Fruit fly (Drosophila melanogaster): Measurements from ENCODE around the gene CG31948.
A peak's percentile ranks its signal among the peaks of the same experiment; 100 is the strongest.

dm6 chr2L:2427384-2428208 lies 11.1 kb upstream of the CG31948 start:
- peak; percentile 38; the same call in 2 of the 3 replicates for TF ChIP-seq CG6163 (GFP tag; IDR thresholded peaks at IDR 0.05)
- no peak for TF ChIP-seq Ets21C (GFP tag; optimal IDR thresholded peaks at IDR 0.05)
- TF ChIP-seq achi (GFP tag; optimal IDR thresholded peaks at IDR 0.05) = no peak
- no peak for TF ChIP-seq lz (GFP tag; optimal IDR thresholded peaks at IDR 0.05)
- no peak for TF ChIP-seq Lpt (GFP tag; optimal IDR thresholded peaks at IDR 0.05)
- no peak for TF ChIP-seq Hr4 (GFP tag; optimal IDR thresholded peaks at IDR 0.05)
- TF ChIP-seq CG34406 (GFP tag; optimal IDR thresholded peaks at IDR 0.05) = no peak
- TF ChIP-seq CG16779 (tag; optimal IDR thresholded peaks at IDR 0.05) = no peak

Data from whole organism, prepupa.